Worm (Caenorhabditis elegans) whole organism, L4 larva: ENCODE data around the gene F41G3.6.

Experiments
- F37D6.2 ChIP-seq: sonication (generic microtip); optimal IDR thresholded peaks from 2 replicates; lab custom pipeline; 2016; ENCODE audit warnings: mild to moderate bottlenecking, missing genetic modification characterization, missing compliant biosample characterization
- T20F7.1 ChIP-seq: fragments of 200-800 bp; sonication (Bioruptor generic); optimal IDR thresholded peaks from 2 replicates; lab custom pipeline; 2018; ENCODE audit warnings: mild to moderate bottlenecking, missing genetic modification characterization, missing compliant biosample characterization
- Y48G9A.11 ChIP-seq: fragments of 200-800 bp; sonication (Bioruptor generic); IDR thresholded peaks from 2 replicates; pipeline ENCODE4 v1.3.6; 2022; ENCODE audit warnings: missing genetic modification reagents, missing genetic modification characterization, missing compliant biosample characterization
- ZK546.5 ChIP-seq, 2 experiments: sonication (generic microtip); optimal IDR thresholded peaks; 2 replicates each; lab custom pipeline; 2017; ENCODE audit warnings: missing biosample characterization in 2 of 2, missing genetic modification characterization in 2 of 2
- aha-1 ChIP-seq: fragments of 150-350 bp; peaks from one replicate; lab custom pipeline; 2014; ENCODE audit warnings: missing biosample characterization, missing genetic modification characterization
- arid-1 ChIP-seq: fragments of 200-800 bp; sonication (Bioruptor generic); conservative IDR thresholded peaks from 2 replicates; pipeline ENCODE4 v1.3.6; 2022; ENCODE audit warnings: missing genetic modification reagents, missing genetic modification characterization, missing compliant biosample characterization
- ceh-20 ChIP-seq: fragments of 200-800 bp; sonication (Bioruptor generic); IDR thresholded peaks from 2 replicates; pipeline ENCODE4 v1.3.6; 2022; ENCODE audit warnings: missing genetic modification reagents, missing genetic modification characterization, missing compliant biosample characterization
- ceh-28 ChIP-seq: fragments of 150-350 bp; optimal IDR thresholded peaks from 2 replicates; lab custom pipeline; 2014; ENCODE audit warnings: missing biosample characterization, missing genetic modification reagents, missing genetic modification characterization
- ces-1 ChIP-seq: fragments of 150-350 bp; sonication (generic microtip); optimal IDR thresholded peaks from 4 replicates; lab custom pipeline; 2014; ENCODE audit warnings: missing biosample characterization, missing genetic modification reagents, missing genetic modification characterization
- ctbp-1 ChIP-seq: fragments of 200-800 bp; sonication (Bioruptor generic); IDR thresholded peaks from 2 replicates; pipeline ENCODE4 v1.3.6; 2022; ENCODE audit warnings: missing genetic modification reagents, missing genetic modification characterization, missing compliant biosample characterization
- daf-16 ChIP-seq, 3 experiments: sonication (generic microtip); optimal IDR thresholded peaks; 2 replicates each; lab custom pipeline; 2016 to 2017; ENCODE audit warnings: missing genetic modification characterization in 3 of 3, missing genetic modification reagents in 3 of 3, mild to moderate bottlenecking in 2 of 3, missing compliant biosample characterization in 2 of 3, missing biosample characterization in 1 of 3, moderate library complexity in 1 of 3
- daf-8 ChIP-seq: fragments of 200-800 bp; sonication (Bioruptor generic); IDR thresholded peaks from 2 replicates; pipeline ENCODE4 v1.3.6; 2022; ENCODE audit warnings: missing genetic modification characterization, missing compliant biosample characterization
- dmd-6 ChIP-seq: fragments of 200-800 bp; sonication (Bioruptor generic); IDR thresholded peaks from 2 replicates; pipeline ENCODE4 v1.3.6; 2022; ENCODE audit warnings: missing genetic modification reagents, missing genetic modification characterization, missing compliant biosample characterization
- dmd-8 ChIP-seq: fragments of 200-800 bp; sonication (Bioruptor generic); IDR thresholded peaks from 2 replicates; pipeline ENCODE4 v1.3.6; 2022; ENCODE audit warnings: missing genetic modification characterization, missing compliant biosample characterization
- duxl-1 ChIP-seq: sonication (generic microtip); optimal IDR thresholded peaks from 2 replicates; lab custom pipeline; 2016; ENCODE audit warnings: mild to moderate bottlenecking, missing genetic modification characterization, moderate library complexity, missing compliant biosample characterization; ENCODE audit not compliant: poor library complexity
- egl-43 ChIP-seq: fragments of 200-800 bp; sonication (Bioruptor generic); IDR thresholded peaks from 2 replicates; pipeline ENCODE4 v1.3.6; 2022; ENCODE audit warnings: missing genetic modification reagents, missing genetic modification characterization, missing compliant biosample characterization
- fkh-10 ChIP-seq: fragments of 150-350 bp; optimal IDR thresholded peaks from 2 replicates; lab custom pipeline; 2014; ENCODE audit warnings: missing biosample characterization, missing genetic modification reagents, missing genetic modification characterization
- fos-1 ChIP-seq: fragments of 150-350 bp; optimal IDR thresholded peaks from 2 replicates; lab custom pipeline; 2014; ENCODE audit warnings: missing biosample characterization, missing genetic modification characterization
- hif-1 ChIP-seq, 2 experiments: sonication (generic microtip); optimal IDR thresholded peaks; 2 replicates each; lab custom pipeline; 2016 to 2017; ENCODE audit warnings: missing compliant biosample characterization in 2 of 2, missing genetic modification characterization in 2 of 2, missing genetic modification reagents in 2 of 2, missing genotype in 2 of 2, mild to moderate bottlenecking in 1 of 2
- hlh-11 ChIP-seq: fragments of 200-800 bp; sonication (Bioruptor generic); optimal IDR thresholded peaks from 2 replicates; lab custom pipeline; 2018; ENCODE audit warnings: mild to moderate bottlenecking, missing genetic modification characterization, missing compliant biosample characterization
- hlh-30 ChIP-seq: sonication (generic microtip); optimal IDR thresholded peaks from 2 replicates; lab custom pipeline; 2017; ENCODE audit warnings: antibody characterized with exemption, mild to moderate bottlenecking, missing genetic modification characterization, missing compliant biosample characterization; ENCODE audit not compliant: insufficient read depth
- lim-7 ChIP-seq: fragments of 200-800 bp; sonication (Bioruptor generic); IDR thresholded peaks from 2 replicates; pipeline ENCODE4 v1.3.6; 2022; ENCODE audit warnings: missing genetic modification characterization, missing compliant biosample characterization
- lin-29 ChIP-seq: fragments of 200-800 bp; sonication (Bioruptor generic); IDR thresholded peaks from 2 replicates; pipeline ENCODE4 v1.3.6; 2022; ENCODE audit warnings: missing genetic modification reagents, missing genetic modification characterization, missing compliant biosample characterization
- lin-38 ChIP-seq: fragments of 200-800 bp; sonication (Bioruptor generic); IDR thresholded peaks from 2 replicates; pipeline ENCODE4 v1.3.6; 2022; ENCODE audit warnings: missing genetic modification reagents, missing genetic modification characterization, missing compliant biosample characterization
- lin-39 ChIP-seq: fragments of 150-350 bp; optimal IDR thresholded peaks from 2 replicates; lab custom pipeline; 2014; ENCODE audit warnings: missing biosample characterization, missing genetic modification reagents, missing genetic modification characterization
- lsy-2 ChIP-seq, 2 experiments: fragments of 150-350 bp in 1 of 2; sonication (generic microtip) in 1 of 2; optimal IDR thresholded peaks; 2 replicates each; lab custom pipeline; 2014 to 2017; ENCODE audit warnings: missing biosample characterization in 2 of 2, missing genetic modification characterization in 2 of 2
- madf-5 ChIP-seq, 2 experiments: fragments of 200-800 bp; sonication (Bioruptor generic); IDR thresholded peaks; 2 replicates each; pipeline ENCODE4 v1.3.6; 2022; ENCODE audit warnings: missing compliant biosample characterization in 2 of 2, missing genetic modification characterization in 2 of 2
- mep-1 ChIP-seq: fragments of 150-350 bp; sonication (generic microtip); optimal IDR thresholded peaks from 3 replicates; lab custom pipeline; 2014; ENCODE audit warnings: missing biosample characterization, missing genetic modification characterization
- nhr-10 ChIP-seq: fragments of 150-350 bp; optimal IDR thresholded peaks from 2 replicates; lab custom pipeline; 2014; ENCODE audit warnings: missing biosample characterization, missing genetic modification characterization
- nhr-237 ChIP-seq: sonication (generic microtip); optimal IDR thresholded peaks from 2 replicates; lab custom pipeline; 2017; ENCODE audit warnings: missing biosample characterization, missing genetic modification characterization
- nhr-48 ChIP-seq: sonication (generic microtip); optimal IDR thresholded peaks from 2 replicates; lab custom pipeline; 2016; ENCODE audit warnings: mild to moderate bottlenecking, missing genetic modification characterization, missing compliant biosample characterization
- nhr-77 ChIP-seq: fragments of 150-350 bp; optimal IDR thresholded peaks from 2 replicates; lab custom pipeline; 2014; ENCODE audit warnings: missing biosample characterization, missing genetic modification characterization
- php-3 ChIP-seq: fragments of 200-800 bp; sonication (Bioruptor generic); IDR thresholded peaks from 2 replicates; pipeline ENCODE4 v1.3.6; 2022; ENCODE audit warnings: missing genetic modification reagents, missing genetic modification characterization, missing compliant biosample characterization
- rbr-2 ChIP-seq: sonication (generic microtip); optimal IDR thresholded peaks from 2 replicates; lab custom pipeline; 2016; ENCODE audit warnings: missing genotype, missing genetic modification characterization, missing compliant biosample characterization
- sdz-12 ChIP-seq: fragments of 200-800 bp; sonication (Bioruptor generic); optimal IDR thresholded peaks from 2 replicates; lab custom pipeline; 2018; ENCODE audit warnings: mild to moderate bottlenecking, missing genetic modification characterization, missing compliant biosample characterization
- snpc-1.2 ChIP-seq: fragments of 200-800 bp; sonication (Bioruptor generic); IDR thresholded peaks from 2 replicates; pipeline ENCODE4 v1.3.6; 2022; ENCODE audit warnings: missing genetic modification reagents, missing genetic modification characterization, missing compliant biosample characterization
- snpc-4 ChIP-seq: fragments of 150-350 bp; optimal IDR thresholded peaks from 2 replicates; lab custom pipeline; 2014; ENCODE audit warnings: missing biosample characterization, missing genetic modification characterization
- unc-62 ChIP-seq, 3 experiments: fragments of 150-350 bp in 1 of 3; sonication (generic microtip); optimal IDR thresholded peaks in 2 of 3; peaks in 1 of 3; 1 replicate in 1 of 3; 2 replicates in 2 of 3; lab custom pipeline; 2014 to 2017; ENCODE audit warnings: missing biosample characterization in 3 of 3, missing genetic modification characterization in 3 of 3, missing genetic modification reagents in 3 of 3, missing genotype in 1 of 3
- zfp-2 ChIP-seq: sonication (generic microtip); optimal IDR thresholded peaks from 2 replicates; lab custom pipeline; 2016; ENCODE audit warnings: mild to moderate bottlenecking, missing genetic modification characterization, missing compliant biosample characterization
- zip-2 ChIP-seq: fragments of 150-350 bp; optimal IDR thresholded peaks from 2 replicates; lab custom pipeline; 2014; ENCODE audit warnings: missing biosample characterization, missing genetic modification characterization

The F41G3.6 gene

DNA sequence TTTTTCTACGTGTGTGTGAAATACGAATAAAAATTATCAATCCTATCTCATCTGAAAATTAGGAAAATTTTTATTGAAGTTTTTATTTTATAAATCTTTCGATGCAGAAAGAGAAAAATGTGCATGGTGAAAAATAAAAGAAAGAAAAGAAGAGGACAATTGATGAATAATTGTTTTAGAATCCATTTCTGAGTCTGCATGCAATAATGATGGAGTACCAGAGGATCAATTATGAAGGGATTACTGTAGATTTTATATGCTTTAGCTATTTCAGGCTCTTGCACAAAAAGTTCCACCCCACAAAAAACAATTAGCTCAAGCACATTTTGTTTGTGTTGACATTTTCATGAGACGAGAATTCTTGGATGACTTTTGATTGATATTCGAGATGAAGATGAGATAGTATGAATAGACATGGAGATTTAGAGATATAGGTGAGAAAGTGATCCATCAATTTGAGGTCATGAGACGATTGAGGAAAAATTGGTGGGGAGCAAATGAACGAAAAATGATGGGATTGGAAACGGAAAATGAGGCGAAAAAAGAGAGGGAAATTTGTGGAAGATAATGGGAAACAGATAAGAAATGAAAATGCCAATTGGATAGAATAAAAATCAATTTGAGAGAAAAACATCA lies 37.0 kb upstream of the F41G3.6 start, which contains the start of gene rpy-1 (continued):
- TF ChIP-seq nhr-10 (tag; lab: Kevin White, UChicago) (no peak), php-3 (GFP tag; lab: Robert Waterston, UW) (no peak), ZK546.5 (tag; optimal IDR thresholded peaks at IDR 0.05; lab: Kevin White, UChicago) (no peak), hif-1 (tag; optimal IDR thresholded peaks at IDR 0.05; lab: Kevin White, UChicago) (no peak), nhr-48 (tag; lab: Kevin White, UChicago) (no peak), ces-1 (GFP tag; lab: Kevin White, UChicago) (no peak), fos-1 (tag; lab: Kevin White, UChicago) (no peak), lim-7 (no peak), zfp-2 (no peak), F37D6.2 (no peak), sdz-12 (GFP tag; lab: Kevin White, UChicago) (no peak), mep-1 (no peak)

DNA sequence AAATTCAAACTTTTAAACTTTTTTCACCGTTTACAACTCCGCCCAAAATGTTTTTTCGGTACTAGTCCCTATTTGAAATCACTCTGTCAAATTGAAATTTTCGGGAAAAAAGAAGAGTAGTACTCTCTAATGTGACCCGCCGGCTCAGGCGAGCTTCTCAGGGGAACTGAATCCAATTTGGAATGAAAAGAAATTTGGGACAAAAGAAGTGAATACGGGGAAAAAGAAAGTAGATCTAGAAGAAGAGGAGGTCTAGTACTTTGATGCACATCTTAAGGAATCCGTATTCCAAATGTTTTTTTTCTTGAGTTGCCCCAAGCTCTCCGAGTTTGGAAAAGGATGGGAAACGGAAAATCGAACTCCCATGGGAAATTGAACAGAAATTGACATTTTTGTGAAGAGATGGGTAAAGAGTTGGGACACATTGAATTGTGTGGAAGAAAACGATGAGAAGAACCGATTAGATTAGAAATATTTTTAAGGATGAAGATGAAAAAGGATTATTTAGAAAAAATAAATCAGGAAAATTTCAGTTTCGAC lies 36.1 kb upstream of the F41G3.6 start:
- TF ChIP-seq fkh-10 (GFP tag; lab: Kevin White, UChicago) (peak; percentile 39), unc-62 (GFP tag; optimal IDR thresholded peaks at IDR 0.05 in 1 of 2; lab: Kevin White, UChicago) (peak in 1 of 2 experiments; percentile 67), unc-62 (tag; optimal IDR thresholded peaks at IDR 0.05; lab: Kevin White, UChicago) (no peak), ctbp-1 (GFP tag; lab: Robert Waterston, UW) (0 out of 2 replicates have a peak, but pooled peaks have one; percentile 16), ceh-28 (no peak)

DNA sequence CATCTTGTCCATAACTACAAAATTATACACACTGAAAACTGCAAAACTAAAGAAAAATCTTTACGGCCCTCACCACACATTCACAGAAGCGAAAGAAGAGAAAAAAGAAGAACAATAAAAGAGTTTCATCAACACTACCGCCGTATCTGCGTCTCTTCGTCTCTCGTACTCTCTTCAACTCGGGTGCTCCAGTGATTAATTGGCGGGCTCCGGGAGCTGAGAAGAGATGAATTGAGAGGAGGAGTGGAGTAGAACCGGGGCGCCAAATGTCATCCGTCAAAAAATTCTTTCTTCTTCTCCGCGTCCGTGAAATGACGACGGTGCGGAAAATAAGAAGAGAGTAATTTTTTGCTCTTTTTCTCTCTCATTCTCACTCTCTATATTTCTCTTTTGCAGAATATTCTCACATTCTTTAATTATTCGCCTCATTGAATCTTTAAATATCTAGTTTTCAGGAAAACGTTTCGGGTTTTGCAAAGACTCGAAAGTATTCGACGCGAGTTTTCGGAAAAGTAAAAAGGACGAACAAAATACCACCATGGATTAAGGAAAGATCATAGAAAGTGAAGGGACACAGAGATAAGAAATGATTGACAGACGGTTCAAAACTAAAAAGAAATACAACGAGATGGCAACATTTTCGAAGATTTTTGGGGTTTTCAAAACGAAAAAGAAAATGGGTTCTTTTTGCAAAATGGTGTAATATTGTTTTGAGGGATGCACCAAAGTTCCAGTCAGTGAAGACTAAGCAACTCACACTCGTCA lies 35.0 kb upstream of the F41G3.6 start:
- TF ChIP-seq mep-1, result peak; percentile 20
- TF ChIP-seq rbr-2, result peak; percentile 7
- 0 out of 2 replicates have a peak, but pooled peaks have one; percentile 45 for TF ChIP-seq ctbp-1 (GFP tag; lab: Robert Waterston, UW)
- peak in 1 of 2 experiments; percentile 51 for TF ChIP-seq lsy-2 (tag; optimal IDR thresholded peaks at IDR 0.05; lab: Kevin White, UChicago)
- no peak for TF ChIP-seq lin-29 (GFP tag; lab: Robert Waterston, UW)
- no peak for TF ChIP-seq lin-39 (tag; lab: Kevin White, UChicago)
- peak; percentile 66; the same call in 1 of the 2 replicates for TF ChIP-seq ceh-20 (GFP tag; lab: Robert Waterston, UW)
- TF ChIP-seq madf-5 (GFP tag; IDR thresholded peaks at IDR 0.05; lab: Robert Waterston, UW), result no peak
- peak in 1 of 2 experiments; percentile 28 for TF ChIP-seq hif-1 (tag; optimal IDR thresholded peaks at IDR 0.05; lab: Kevin White, UChicago)
- TF ChIP-seq daf-16 (GFP tag; optimal IDR thresholded peaks at IDR 0.05; lab: Kevin White, UChicago), result peak in 1 of 2 experiments; percentile 58
- no peak for TF ChIP-seq daf-16 (tag; optimal IDR thresholded peaks at IDR 0.05; lab: Kevin White, UChicago)
- 0 out of 2 replicates have a peak, but pooled peaks have one; percentile 18 for TF ChIP-seq dmd-6 (GFP tag; lab: Robert Waterston, UW)
- no peak for TF ChIP-seq duxl-1 (tag; lab: Kevin White, UChicago)
- peak; percentile 29 for TF ChIP-seq hlh-11 (tag; lab: Kevin White, UChicago)
- TF ChIP-seq egl-43 (GFP tag; lab: Robert Waterston, UW), result 0 out of 2 replicates have a peak, but pooled peaks have one; percentile 35

DNA sequence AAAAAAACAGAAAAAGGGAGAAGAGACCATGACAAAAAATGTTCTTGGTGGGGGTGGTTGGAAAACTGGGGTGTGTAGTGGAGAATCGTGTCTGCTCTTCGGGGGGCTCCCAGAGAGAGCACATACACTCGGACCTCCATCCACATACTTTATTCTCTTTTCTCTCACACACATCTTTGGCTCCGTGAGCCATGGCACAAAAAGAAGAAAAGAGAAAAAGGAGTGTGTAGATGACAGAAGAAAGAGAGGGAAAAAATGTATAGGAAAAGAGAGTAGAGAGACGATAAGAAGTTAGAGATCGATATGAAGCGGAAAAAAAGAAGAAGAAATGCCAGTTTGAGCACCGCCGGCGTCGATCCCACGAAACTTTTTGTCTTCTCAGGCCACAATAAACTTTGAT lies 33.7 kb upstream of the F41G3.6 start:
- TF ChIP-seq nhr-77 (tag; lab: Kevin White, UChicago) (no peak), duxl-1 (tag; lab: Kevin White, UChicago) (no peak), unc-62 (GFP tag; optimal IDR thresholded peaks at IDR 0.05 in 1 of 2; lab: Kevin White, UChicago) (peak in 1 of 2 experiments; percentile 97), unc-62 (tag; optimal IDR thresholded peaks at IDR 0.05; lab: Kevin White, UChicago) (no peak), daf-8 (GFP tag; lab: Robert Waterston, UW) (no peak), lin-38 (GFP tag; lab: Robert Waterston, UW) (no peak), nhr-237 (tag; lab: Kevin White, UChicago) (no peak), dmd-8 (GFP tag; lab: Robert Waterston, UW) (no peak), hlh-30 (tag; lab: Kevin White, UChicago) (no peak), php-3 (GFP tag; lab: Robert Waterston, UW) (no peak), T20F7.1 (no peak), arid-1 (GFP tag; lab: Robert Waterston, UW) (no peak), ces-1 (GFP tag; lab: Kevin White, UChicago) (no peak), ctbp-1 (GFP tag; lab: Robert Waterston, UW) (peak; percentile 62), Y48G9A.11 (GFP tag; lab: Robert Waterston, UW) (no peak), snpc-4 (no peak), snpc-1.2 (no peak), zip-2 (no peak), fos-1 (tag; lab: Kevin White, UChicago) (no peak), lsy-2 (tag; optimal IDR thresholded peaks at IDR 0.05; lab: Kevin White, UChicago) (peak in 1 of 2 experiments; percentile 53), aha-1 (tag; lab: Kevin White, UChicago) (no peak), rbr-2 (peak; percentile 25)
